Worm (Caenorhabditis elegans): ENCODE results near the gene clec-5.

DNA sequence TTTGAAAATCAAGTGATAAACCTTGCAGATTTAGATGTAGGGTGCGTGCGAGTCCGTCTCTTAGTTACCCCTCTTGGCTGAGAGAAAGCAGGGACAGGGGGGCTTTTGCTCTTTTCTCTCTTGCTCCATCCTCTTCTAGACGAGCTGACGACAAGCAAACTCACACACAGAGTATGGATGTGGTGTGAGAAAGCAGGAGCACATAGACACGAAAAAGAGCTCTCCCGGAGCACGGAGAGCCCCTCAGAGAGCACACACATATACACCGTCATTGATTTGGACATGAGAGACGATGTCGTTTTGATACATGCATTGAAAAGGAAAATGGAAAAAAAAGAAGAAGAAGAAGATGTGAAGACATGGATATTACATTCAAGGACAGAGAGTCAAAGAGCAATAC, 7.7 kb downstream of the clec-5 start:
- no peak for TF ChIP-seq lin-40 (tag; optimal IDR thresholded peaks at IDR 0.05)
- no peak for TF ChIP-seq F52B5.7 (tag; optimal IDR thresholded peaks at IDR 0.05)
- no peak for TF ChIP-seq egrh-3 (GFP tag; IDR thresholded peaks at IDR 0.05)
- no peak for TF ChIP-seq ama-1 (optimal IDR thresholded peaks at IDR 0.05)
- no peak for TF ChIP-seq ama-1 (GFP tag; optimal IDR thresholded peaks at IDR 0.05)
- no peak for TF ChIP-seq rcor-1 (GFP tag; IDR thresholded peaks at IDR 0.05)
- TF ChIP-seq efl-1 (GFP tag; optimal IDR thresholded peaks at IDR 0.05) = no peak
- TF ChIP-seq F49E8.2 (tag; optimal IDR thresholded peaks at IDR 0.05; ENCODE audit: insufficient read depth) = no peak
- TF ChIP-seq K11D2.4 (GFP tag; IDR thresholded peaks at IDR 0.05) = no peak
- no peak for TF ChIP-seq lsl-1 (GFP tag; optimal IDR thresholded peaks at IDR 0.05)
- TF ChIP-seq pha-4 (tag; optimal IDR thresholded peaks at IDR 0.05) = no peak
